Worm (Caenorhabditis elegans) whole organism, L1 larva: ENCODE data around the gene F57G12.2.

ENCODE experiments used
- C04F5.9 ChIP-seq: sonication (generic microtip); optimal IDR thresholded peaks from 2 replicates; lab custom pipeline; 2016; ENCODE audit warnings: missing genetic modification characterization, missing compliant biosample characterization
- F16B12.6 ChIP-seq: fragments of 150-350 bp; optimal IDR thresholded peaks from 2 replicates; lab custom pipeline; 2014; ENCODE audit warnings: missing biosample characterization, missing genetic modification characterization
- blmp-1 ChIP-seq: fragments of 150-350 bp; optimal IDR thresholded peaks from 2 replicates; lab custom pipeline; 2014; ENCODE audit warnings: missing biosample characterization, missing genetic modification characterization
- ceh-82 ChIP-seq, 3 experiments: fragments of 150-350 bp in 1 of 3; sonication (generic microtip) in 2 of 3; optimal IDR thresholded peaks; 2 replicates each; lab custom pipeline; 2014 to 2017; ENCODE audit warnings: missing biosample characterization in 3 of 3, missing genetic modification characterization in 3 of 3
- ceh-90 ChIP-seq: sonication (generic microtip); optimal IDR thresholded peaks from 2 replicates; lab custom pipeline; 2016; ENCODE audit warnings: missing genetic modification characterization, missing compliant biosample characterization
- ces-1 ChIP-seq: fragments of 150-350 bp; optimal IDR thresholded peaks from 2 replicates; lab custom pipeline; 2014; ENCODE audit warnings: missing biosample characterization, missing genetic modification reagents, missing genetic modification characterization
- dsc-1 ChIP-seq: sonication (generic microtip); optimal IDR thresholded peaks from 2 replicates; lab custom pipeline; 2016; ENCODE audit warnings: mild to moderate bottlenecking, missing genetic modification characterization, missing compliant biosample characterization
- efl-1 ChIP-seq, 4 experiments: fragments of 150-350 bp; optimal IDR thresholded peaks in 3 of 4; peaks in 1 of 4; 1 replicate in 1 of 4; 2 replicates in 3 of 4; lab custom pipeline; 2014; ENCODE audit warnings: missing biosample characterization in 2 of 4, missing genetic modification characterization in 2 of 4, missing genetic modification reagents in 2 of 4
- egl-27 ChIP-seq, 2 experiments: fragments of 150-350 bp in 1 of 2; sonication (generic microtip); optimal IDR thresholded peaks; 3 replicates each; lab custom pipeline; 2017 to 2018; ENCODE audit warnings: missing biosample characterization in 2 of 2, missing genetic modification characterization in 2 of 2, missing genetic modification reagents in 2 of 2
- elt-2 ChIP-seq: sonication (generic microtip); optimal IDR thresholded peaks from 2 replicates; lab custom pipeline; 2016; ENCODE audit warnings: missing genetic modification characterization, mild to moderate bottlenecking, inconsistent platforms, missing compliant biosample characterization, missing genetic modification reagents
- elt-3 ChIP-seq, 6 experiments: fragments of 150-350 bp in 1 of 6; sonication (generic microtip); optimal IDR thresholded peaks; 2 replicates each; lab custom pipeline; 2017 to 2018; ENCODE audit warnings: missing biosample characterization in 6 of 6, missing genetic modification characterization in 6 of 6, inconsistent platforms in 1 of 6
- ets-5 ChIP-seq: fragments of 200-800 bp; sonication (Bioruptor generic); IDR thresholded peaks from 2 replicates; pipeline ENCODE4 v1.3.6; 2022; ENCODE audit warnings: missing genetic modification characterization, missing compliant biosample characterization
- fkh-10 ChIP-seq: sonication (generic microtip); optimal IDR thresholded peaks from 2 replicates; lab custom pipeline; 2017; ENCODE audit warnings: missing biosample characterization, missing genetic modification reagents, missing genetic modification characterization
- fkh-4 ChIP-seq: sonication (generic microtip); optimal IDR thresholded peaks from 2 replicates; lab custom pipeline; 2016; ENCODE audit warnings: missing compliant biosample characterization, missing genetic modification characterization, borderline replicate concordance
- fkh-8 ChIP-seq: sonication (generic microtip); optimal IDR thresholded peaks from 2 replicates; lab custom pipeline; 2016; ENCODE audit warnings: mild to moderate bottlenecking, missing genetic modification characterization, missing compliant biosample characterization
- fos-1 ChIP-seq: fragments of 150-350 bp; optimal IDR thresholded peaks from 2 replicates; lab custom pipeline; 2014; ENCODE audit warnings: missing biosample characterization, missing genetic modification characterization
- hlh-17 ChIP-seq: fragments of 200-800 bp; sonication (Bioruptor generic); optimal IDR thresholded peaks from 2 replicates; lab custom pipeline; 2018; ENCODE audit warnings: missing genetic modification characterization, mild to moderate bottlenecking, missing compliant biosample characterization, moderate library complexity, borderline replicate concordance
- hlh-4 ChIP-seq: sonication (generic microtip); optimal IDR thresholded peaks from 2 replicates; lab custom pipeline; 2016; ENCODE audit warnings: mild to moderate bottlenecking, missing genetic modification characterization, missing compliant biosample characterization
- isw-1 ChIP-seq: fragments of 200-800 bp; sonication (Bioruptor generic); IDR thresholded peaks from 2 replicates; pipeline ENCODE4 v1.3.6; 2022; ENCODE audit warnings: missing genetic modification characterization, missing compliant biosample characterization
- jun-1 ChIP-seq: fragments of 150-350 bp; optimal IDR thresholded peaks from 2 replicates; lab custom pipeline; 2014; ENCODE audit warnings: missing biosample characterization, missing genetic modification reagents, missing genetic modification characterization
- lin-14 ChIP-seq: fragments of 200-800 bp; sonication (Bioruptor generic); optimal IDR thresholded peaks from 2 replicates; lab custom pipeline; 2018; ENCODE audit warnings: mild to moderate bottlenecking, missing genetic modification characterization, moderate library complexity, missing compliant biosample characterization
- lin-35 ChIP-seq, 2 experiments: fragments of 150-350 bp; optimal IDR thresholded peaks; 2 replicates each; lab custom pipeline; 2014; ENCODE audit warnings: missing biosample characterization in 2 of 2, missing genetic modification characterization in 2 of 2, missing genetic modification reagents in 2 of 2
- lir-3 ChIP-seq: sonication (generic microtip); optimal IDR thresholded peaks from 2 replicates; lab custom pipeline; 2016; ENCODE audit warnings: mild to moderate bottlenecking, missing genetic modification characterization, moderate library complexity, missing compliant biosample characterization; ENCODE audit not compliant: poor library complexity
- lsy-2 ChIP-seq, 2 experiments: fragments of 150-350 bp; optimal IDR thresholded peaks; 2 replicates each; lab custom pipeline; 2014; ENCODE audit warnings: missing biosample characterization in 2 of 2, missing genetic modification characterization in 2 of 2
- mep-1 ChIP-seq: fragments of 150-350 bp; optimal IDR thresholded peaks from 2 replicates; lab custom pipeline; 2014; ENCODE audit warnings: missing biosample characterization, missing genetic modification characterization
- nhr-20 ChIP-seq: sonication (generic microtip); optimal IDR thresholded peaks from 2 replicates; lab custom pipeline; 2016; ENCODE audit warnings: mild to moderate bottlenecking, missing genetic modification characterization, missing compliant biosample characterization
- nhr-237 ChIP-seq: fragments of 150-350 bp; optimal IDR thresholded peaks from 2 replicates; lab custom pipeline; 2014; ENCODE audit warnings: missing biosample characterization, missing genetic modification characterization
- nhr-47 ChIP-seq: sonication (generic microtip); optimal IDR thresholded peaks from 2 replicates; lab custom pipeline; 2016; ENCODE audit warnings: mild to moderate bottlenecking, missing genetic modification characterization, moderate library complexity, missing compliant biosample characterization
- nhr-71 ChIP-seq: sonication (generic microtip); optimal IDR thresholded peaks from 2 replicates; lab custom pipeline; 2016; ENCODE audit warnings: mild to moderate bottlenecking, missing genetic modification characterization, moderate library complexity, missing compliant biosample characterization
- nhr-76 ChIP-seq: sonication (generic microtip); optimal IDR thresholded peaks from 2 replicates; lab custom pipeline; 2017; ENCODE audit warnings: missing biosample characterization, missing genetic modification characterization
- pag-3 ChIP-seq: sonication (generic microtip); optimal IDR thresholded peaks from 2 replicates; lab custom pipeline; 2017; ENCODE audit warnings: missing genetic modification characterization, mild to moderate bottlenecking, missing compliant biosample characterization, antibody characterized with exemption, borderline replicate concordance; ENCODE audit not compliant: insufficient read depth
- rnt-1 ChIP-seq: sonication (generic microtip); optimal IDR thresholded peaks from 2 replicates; lab custom pipeline; 2016; ENCODE audit warnings: mild to moderate bottlenecking, missing genetic modification characterization, moderate library complexity, missing compliant biosample characterization
- skn-1 ChIP-seq: fragments of 150-350 bp; optimal IDR thresholded peaks from 2 replicates; lab custom pipeline; 2014; ENCODE audit warnings: missing biosample characterization, missing genetic modification characterization
- snu-23 ChIP-seq: sonication (generic microtip); optimal IDR thresholded peaks from 2 replicates; lab custom pipeline; 2016; ENCODE audit warnings: missing genetic modification characterization, missing compliant biosample characterization
- sup-37 ChIP-seq: fragments of 200-800 bp; sonication (Bioruptor generic); optimal IDR thresholded peaks from 2 replicates; lab custom pipeline; 2018; ENCODE audit warnings: mild to moderate bottlenecking, missing genetic modification characterization, missing compliant biosample characterization
- swsn-7 ChIP-seq: sonication (generic microtip); optimal IDR thresholded peaks from 2 replicates; lab custom pipeline; 2016; ENCODE audit warnings: missing genetic modification characterization, missing compliant biosample characterization
- tbx-2 ChIP-seq: sonication (generic microtip); optimal IDR thresholded peaks from 2 replicates; lab custom pipeline; 2016; ENCODE audit warnings: missing genetic modification characterization, missing compliant biosample characterization
- tlp-1 ChIP-seq: fragments of 150-350 bp; optimal IDR thresholded peaks from 2 replicates; lab custom pipeline; 2014; ENCODE audit warnings: missing biosample characterization, missing genetic modification characterization
- unc-30 ChIP-seq: sonication (generic microtip); optimal IDR thresholded peaks from 2 replicates; lab custom pipeline; 2017; ENCODE audit warnings: missing biosample characterization, missing genetic modification characterization
- unc-62 ChIP-seq: fragments of 150-350 bp; optimal IDR thresholded peaks from 2 replicates; lab custom pipeline; 2014; ENCODE audit warnings: missing biosample characterization, missing genetic modification reagents, missing genetic modification characterization
- unc-86 ChIP-seq: sonication (generic microtip); optimal IDR thresholded peaks from 2 replicates; lab custom pipeline; 2016; ENCODE audit warnings: missing genetic modification characterization, missing compliant biosample characterization
- unc-98 ChIP-seq: fragments of 200-800 bp; sonication (Bioruptor generic); IDR thresholded peaks from 2 replicates; pipeline ENCODE4 v1.3.6; 2022; ENCODE audit warnings: missing genetic modification characterization, missing compliant biosample characterization
- xbp-1 ChIP-seq: sonication (generic microtip); optimal IDR thresholded peaks from 2 replicates; lab custom pipeline; 2016; ENCODE audit warnings: missing genetic modification characterization, missing compliant biosample characterization
- ztf-11 ChIP-seq, 2 experiments: sonication (generic microtip); optimal IDR thresholded peaks; 2 replicates each; lab custom pipeline; 2016 to 2017; ENCODE audit warnings: missing genetic modification characterization in 2 of 2, missing biosample characterization in 1 of 2, missing compliant biosample characterization in 1 of 2

The F57G12.2 gene

DNA sequence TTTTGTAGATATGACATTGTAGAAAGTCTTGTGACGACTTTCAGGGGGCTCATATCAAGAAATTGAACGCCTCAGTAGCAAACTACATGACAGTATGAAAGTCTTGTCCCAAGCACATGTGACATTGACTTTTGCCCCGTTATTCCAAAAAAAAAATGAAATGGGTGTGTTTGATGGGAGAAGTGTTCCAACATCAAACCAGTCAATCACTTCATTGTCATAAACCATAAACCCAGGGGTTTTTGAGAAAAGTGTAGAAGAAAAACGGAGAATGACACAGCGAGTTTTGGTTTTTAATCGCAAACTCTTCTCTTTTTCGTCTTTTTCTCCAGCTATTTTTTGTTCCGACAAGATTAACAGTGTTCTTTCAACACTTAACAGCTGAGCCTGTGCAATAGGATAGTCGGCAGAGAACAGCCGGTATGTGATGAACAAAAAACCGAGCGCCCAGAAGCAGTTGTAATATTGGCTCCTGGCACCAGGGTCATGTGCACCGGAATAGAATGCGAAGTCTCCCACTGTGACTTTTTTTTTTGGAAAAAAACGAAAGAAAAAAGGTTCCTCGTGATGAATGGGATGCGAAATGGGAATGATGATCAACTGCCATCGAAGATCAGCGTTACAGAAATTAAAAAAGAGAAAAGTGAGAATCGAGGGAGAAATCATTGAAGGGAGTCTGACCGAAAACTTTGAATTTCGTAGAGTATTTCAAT, 26.2 kb upstream of the F57G12.2 start (continued):
- TF ChIP-seq ceh-82 (tag; optimal IDR thresholded peaks at IDR 0.05; lab: Kevin White, UChicago) (no peak), xbp-1 (no peak), egl-27 (tag; optimal IDR thresholded peaks at IDR 0.05; lab: Kevin White, UChicago) (no peak), unc-30 (tag; lab: Kevin White, UChicago) (no peak), nhr-20 (tag; lab: Kevin White, UChicago) (peak; percentile 8), fos-1 (tag; lab: Kevin White, UChicago) (no peak), fkh-4 (tag; lab: Kevin White, UChicago) (no peak), skn-1 (no peak)

DNA sequence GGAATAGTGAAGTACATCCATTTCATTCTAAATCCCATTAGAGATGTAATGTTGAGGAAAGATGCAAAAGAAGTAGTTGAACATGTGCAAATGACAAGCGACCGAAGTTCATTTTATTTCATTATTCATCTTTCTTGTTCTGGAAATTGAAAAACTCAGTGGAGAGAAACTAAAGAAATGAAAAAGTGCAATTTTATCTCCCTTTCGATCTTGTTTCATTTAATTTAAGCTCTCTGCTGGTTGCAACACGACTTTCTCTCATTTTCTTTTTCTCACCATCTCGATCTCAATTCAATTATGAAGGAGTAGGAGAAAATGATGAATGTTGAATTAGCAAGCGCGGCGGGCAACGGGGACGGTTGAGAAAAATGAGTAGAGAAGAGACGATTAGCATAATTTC, 24.5 kb upstream of the F57G12.2 start:
- peak; percentile 7 for TF ChIP-seq ces-1 (GFP tag; lab: Kevin White, UChicago)
- TF ChIP-seq lin-14 (GFP tag; lab: Kevin White, UChicago) = peak; percentile 74
- TF ChIP-seq mep-1 = peak; percentile 45
- peak; percentile 23 for TF ChIP-seq swsn-7 (tag; lab: Kevin White, UChicago)
- TF ChIP-seq ets-5 (GFP tag; lab: Robert Waterston, UW) = no peak
- no peak for TF ChIP-seq sup-37
- TF ChIP-seq C04F5.9 = no peak
- no peak for TF ChIP-seq lin-35 (GFP tag; optimal IDR thresholded peaks at IDR 0.05; lab: Kevin White, UChicago)
- TF ChIP-seq lir-3 = peak; percentile 3
- TF ChIP-seq hlh-17 = no peak
- TF ChIP-seq nhr-47 = peak; percentile 2
- TF ChIP-seq pag-3 (tag; lab: Kevin White, UChicago) = no peak
- no peak for TF ChIP-seq snu-23 (GFP tag; lab: Kevin White, UChicago)
- TF ChIP-seq fkh-10 (GFP tag; lab: Kevin White, UChicago) = no peak
- TF ChIP-seq jun-1 (tag; lab: Kevin White, UChicago) = no peak
- no peak for TF ChIP-seq nhr-237 (tag; lab: Kevin White, UChicago)
- TF ChIP-seq blmp-1 = peak; percentile 70
- no peak for TF ChIP-seq tlp-1 (tag; lab: Kevin White, UChicago)
- peak in 1 of 2 experiments; percentile 33 for TF ChIP-seq lsy-2 (tag; optimal IDR thresholded peaks at IDR 0.05; lab: Kevin White, UChicago)
- peak; percentile 23 for TF ChIP-seq nhr-71
- TF ChIP-seq F16B12.6 (tag; lab: Kevin White, UChicago) = no peak
- TF ChIP-seq elt-2 = no peak
- TF ChIP-seq ceh-90 = no peak
- peak; percentile 1 for TF ChIP-seq dsc-1 (tag; lab: Kevin White, UChicago)
- TF ChIP-seq nhr-76 (tag; lab: Kevin White, UChicago) = no peak
- TF ChIP-seq isw-1 (GFP tag; lab: Robert Waterston, UW) = no peak
- TF ChIP-seq elt-3 (tag; optimal IDR thresholded peaks at IDR 0.05; lab: Kevin White, UChicago) = no peak
- TF ChIP-seq tbx-2 (tag; lab: Kevin White, UChicago) = peak; percentile 28

DNA sequence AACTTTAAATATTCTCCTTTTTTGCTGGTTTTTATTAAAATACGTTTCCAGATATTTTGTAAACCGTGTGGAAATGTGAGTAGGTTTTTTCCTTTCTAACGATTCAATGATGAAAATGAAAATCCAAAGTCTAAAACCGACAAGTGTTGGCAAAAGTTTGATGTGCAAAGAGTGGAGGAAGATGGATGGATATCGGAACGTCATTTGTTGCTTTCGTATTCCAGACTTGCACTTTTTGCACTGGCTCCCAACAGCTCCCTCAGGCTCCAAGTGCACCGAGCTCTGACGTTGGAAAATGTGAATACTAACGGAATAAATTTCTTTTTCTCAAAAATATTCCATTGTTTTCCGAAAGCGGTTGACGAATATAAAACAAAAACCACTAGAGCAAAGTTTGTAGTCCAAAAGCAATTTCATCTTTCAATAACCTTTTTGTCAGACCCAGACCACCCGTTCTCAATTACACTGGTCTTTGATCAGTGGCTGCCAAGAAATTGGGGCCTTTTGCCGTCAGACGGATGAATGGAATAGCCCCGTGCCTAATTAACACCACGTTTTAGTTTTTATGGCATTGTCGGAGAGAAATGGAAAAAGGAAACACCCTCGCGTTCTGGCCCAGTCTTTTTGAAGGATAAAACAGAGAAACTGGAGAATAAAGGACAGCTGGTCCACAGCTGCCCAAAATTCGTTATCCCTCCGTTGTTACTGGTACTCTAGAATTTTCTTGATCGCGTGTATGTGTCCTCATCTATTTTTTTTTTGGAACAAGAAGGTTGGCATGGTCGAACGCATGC, 23.0 kb upstream of the F57G12.2 start:
- TF ChIP-seq lsy-2 (tag; optimal IDR thresholded peaks at IDR 0.05; lab: Kevin White, UChicago) (peak in 1 of 2 experiments; percentile 2), fkh-4 (tag; lab: Kevin White, UChicago) (peak; percentile 76), unc-86 (tag; lab: Kevin White, UChicago) (peak; percentile 12), blmp-1 (peak; percentile 29), nhr-71 (peak; percentile 14), mep-1 (no peak), unc-62 (GFP tag; lab: Kevin White, UChicago) (no peak), lin-14 (GFP tag; lab: Kevin White, UChicago) (peak; percentile 58), F16B12.6 (tag; lab: Kevin White, UChicago) (no peak), fkh-8 (tag; lab: Kevin White, UChicago) (no peak), ztf-11 (tag; optimal IDR thresholded peaks at IDR 0.05; lab: Kevin White, UChicago) (peak in 1 of 2 experiments; percentile 65), isw-1 (GFP tag; lab: Robert Waterston, UW) (no peak), rnt-1 (tag; lab: Kevin White, UChicago) (peak; percentile 24), dsc-1 (tag; lab: Kevin White, UChicago) (peak; percentile 96), hlh-4 (no peak), efl-1 (optimal IDR thresholded peaks at IDR 0.05; lab: Kevin White, UChicago) (no peak), efl-1 (GFP tag; optimal IDR thresholded peaks at IDR 0.05 in 1 of 2; lab: Kevin White, UChicago) (peak in 1 of 2 experiments; percentile 50), unc-98 (GFP tag; lab: Robert Waterston, UW) (no peak)
